Fruit fly (Drosophila melanogaster): ENCODE data around the gene CG31787.

Gene CG31787

dm6 chr2L:18287171-18287570 is 1.7 kb upstream of the CG31787 start:
- TF ChIP-seq pan (optimal IDR thresholded peaks at IDR 0.05) (no peak), usp (GFP tag; optimal IDR thresholded peaks at IDR 0.05) (no peak), Dll (optimal IDR thresholded peaks at IDR 0.05) (no peak), EcR (GFP tag; optimal IDR thresholded peaks at IDR 0.05) (no peak), CG8478 (optimal IDR thresholded peaks at IDR 0.05) (no peak), psq (optimal IDR thresholded peaks at IDR 0.05) (no peak)

- TF ChIP-seq EcR (GFP tag; optimal IDR thresholded peaks at IDR 0.05) (no peak), psq (optimal IDR thresholded peaks at IDR 0.05) (no peak), Dll (optimal IDR thresholded peaks at IDR 0.05) (no peak), CG8478 (optimal IDR thresholded peaks at IDR 0.05) (no peak), usp (GFP tag; optimal IDR thresholded peaks at IDR 0.05) (no peak), pan (optimal IDR thresholded peaks at IDR 0.05) (no peak)
These were observed 1.2 kb downstream of the CG31787 start for dm6 chr2L:18284150-18284842.

- TF ChIP-seq Dll (optimal IDR thresholded peaks at IDR 0.05), result no peak
- TF ChIP-seq CG8478 (optimal IDR thresholded peaks at IDR 0.05), result no peak
These were observed 9.9 kb downstream of the CG31787 start, which contains the start of gene CG42750 for dm6 chr2L:18275663-18276062. Gene CG42750, minus strand, starts transcription at chr2L:18275770.

- TF ChIP-seq Dll (optimal IDR thresholded peaks at IDR 0.05) (no peak), EcR (GFP tag; optimal IDR thresholded peaks at IDR 0.05) (no peak), usp (GFP tag; optimal IDR thresholded peaks at IDR 0.05) (no peak), pan (optimal IDR thresholded peaks at IDR 0.05) (no peak), psq (optimal IDR thresholded peaks at IDR 0.05) (no peak), CG8478 (optimal IDR thresholded peaks at IDR 0.05) (no peak)
These were observed 17.7 kb downstream of the CG31787 start for dm6 chr2L:18267815-18268214.

- TF ChIP-seq EcR (GFP tag; optimal IDR thresholded peaks at IDR 0.05), result no peak
- no peak for TF ChIP-seq usp (GFP tag; optimal IDR thresholded peaks at IDR 0.05)
- no peak for TF ChIP-seq Dll (optimal IDR thresholded peaks at IDR 0.05)
- TF ChIP-seq psq (optimal IDR thresholded peaks at IDR 0.05), result no peak
- no peak for TF ChIP-seq pan (optimal IDR thresholded peaks at IDR 0.05)
- TF ChIP-seq CG8478 (optimal IDR thresholded peaks at IDR 0.05), result no peak
These were observed 27.6 kb downstream of the CG31787 start, which contains the start of gene CG31788 for dm6 chr2L:18257878-18258277. Gene CG31788, minus strand, starts transcription at chr2L:18257978.

- TF ChIP-seq psq (optimal IDR thresholded peaks at IDR 0.05), result no peak
- no peak for TF ChIP-seq usp (GFP tag; optimal IDR thresholded peaks at IDR 0.05)
- TF ChIP-seq CG8478 (optimal IDR thresholded peaks at IDR 0.05), result no peak
- TF ChIP-seq Dll (optimal IDR thresholded peaks at IDR 0.05), result no peak
- TF ChIP-seq EcR (GFP tag; optimal IDR thresholded peaks at IDR 0.05), result no peak
These were observed 49.0 kb downstream of the CG31787 start for dm6 chr2L:18236493-18236892.
